Fruit fly (Drosophila melanogaster) whole organism, pupa: Measurements from ENCODE around the gene CrebA.

Source experiments
- CG14655 ChIP-seq: fragments of 200-800 bp; sonication (Bioruptor generic); optimal IDR thresholded peaks from 3 replicates; lab custom pipeline; 2017; ENCODE audit warnings: mild to moderate bottlenecking, missing biosample characterization, missing genetic modification reagents, missing genetic modification characterization
- CG34367 ChIP-seq: fragments of 200-800 bp; sonication (Bioruptor generic); optimal IDR thresholded peaks from 2 replicates; lab custom pipeline; 2018; ENCODE audit warnings: missing biosample characterization, mild to moderate bottlenecking, missing genetic modification characterization
- CG4496 ChIP-seq: fragments of 200-800 bp; sonication (Bioruptor generic); IDR thresholded peaks from 3 replicates; pipeline ENCODE4 v1.3.6; 2022; ENCODE audit warnings: missing biosample characterization, missing genetic modification characterization
- EcR ChIP-seq: fragments of 200-800 bp; sonication (Bioruptor generic); optimal IDR thresholded peaks from 3 replicates; lab custom pipeline; 2019; ENCODE audit warnings: missing biosample characterization, missing genetic modification characterization, mild to moderate bottlenecking, moderate library complexity, missing genetic modification reagents
- Ets98B ChIP-seq: fragments of 200-800 bp; sonication (Bioruptor generic); IDR thresholded peaks from 2 replicates; pipeline ENCODE4 v1.3.6; 2022; ENCODE audit warnings: missing biosample characterization, missing genetic modification characterization
- rn ChIP-seq: fragments of 200-800 bp; sonication (Bioruptor generic); IDR thresholded peaks from 2 replicates; pipeline ENCODE4 v1.3.6; 2022; ENCODE audit warnings: missing biosample characterization, missing genetic modification characterization

- TF ChIP-seq rn (GFP tag; lab: Robert Waterston, UW) (no peak), CG34367 (no peak), Ets98B (no peak), CG4496 (GFP tag; lab: Robert Waterston, UW) (no peak), CG14655 (GFP tag; lab: Kevin White, UChicago) (no peak), EcR (no peak)
Measured at dm6 chr3L:15509398-15509797, 25.8 kb upstream of the CrebA start, which contains the start of the genes gdl and gdl-ORF39.
